Worm (Caenorhabditis elegans) whole organism, L1 larva: ENCODE results near the gene C08F1.10.

Source experiments
- C16A3.4 ChIP-seq: fragments of 150-350 bp; optimal IDR thresholded peaks from 2 replicates; lab custom pipeline; 2014; ENCODE audit warnings: missing biosample characterization, missing genetic modification characterization
- C34B4.2 ChIP-seq: sonication (generic microtip); optimal IDR thresholded peaks from 2 replicates; lab custom pipeline; 2017; ENCODE audit warnings: mild to moderate bottlenecking, missing genetic modification characterization, missing compliant biosample characterization
- Y116A8C.19 ChIP-seq: sonication (generic microtip); optimal IDR thresholded peaks from 2 replicates; lab custom pipeline; 2016; ENCODE audit warnings: missing compliant biosample characterization, missing genetic modification characterization, borderline replicate concordance
- alr-1 ChIP-seq: fragments of 200-800 bp; sonication (Bioruptor generic); optimal IDR thresholded peaks from 2 replicates; lab custom pipeline; 2018; ENCODE audit warnings: borderline replicate concordance, mild to moderate bottlenecking, missing genetic modification characterization, missing compliant biosample characterization
- blmp-1 ChIP-seq: fragments of 150-350 bp; optimal IDR thresholded peaks from 2 replicates; lab custom pipeline; 2014; ENCODE audit warnings: missing biosample characterization, missing genetic modification characterization
- ceh-63 ChIP-seq: fragments of 200-800 bp; sonication (Bioruptor generic); optimal IDR thresholded peaks from 2 replicates; lab custom pipeline; 2018; ENCODE audit warnings: mild to moderate bottlenecking, missing genetic modification characterization, missing compliant biosample characterization
- ceh-90 ChIP-seq: sonication (generic microtip); optimal IDR thresholded peaks from 2 replicates; lab custom pipeline; 2016; ENCODE audit warnings: missing genetic modification characterization, missing compliant biosample characterization
- ces-1 ChIP-seq: fragments of 150-350 bp; optimal IDR thresholded peaks from 2 replicates; lab custom pipeline; 2014; ENCODE audit warnings: missing biosample characterization, missing genetic modification reagents, missing genetic modification characterization
- efl-3 ChIP-seq: fragments of 200-800 bp; sonication (Bioruptor generic); optimal IDR thresholded peaks from 2 replicates; lab custom pipeline; 2018; ENCODE audit warnings: mild to moderate bottlenecking, missing genetic modification characterization, missing compliant biosample characterization
- egl-13 ChIP-seq: sonication (generic microtip); optimal IDR thresholded peaks from 2 replicates; lab custom pipeline; 2016; ENCODE audit warnings: missing genotype, missing genetic modification reagents, missing genetic modification characterization, missing compliant biosample characterization
- elt-3 ChIP-seq, 6 experiments: fragments of 150-350 bp in 1 of 6; sonication (generic microtip); optimal IDR thresholded peaks; 2 replicates each; lab custom pipeline; 2017 to 2018; ENCODE audit warnings: missing biosample characterization in 6 of 6, missing genetic modification characterization in 6 of 6, inconsistent platforms in 1 of 6
- fkh-4 ChIP-seq: sonication (generic microtip); optimal IDR thresholded peaks from 2 replicates; lab custom pipeline; 2016; ENCODE audit warnings: missing compliant biosample characterization, missing genetic modification characterization, borderline replicate concordance
- fkh-8 ChIP-seq: sonication (generic microtip); optimal IDR thresholded peaks from 2 replicates; lab custom pipeline; 2016; ENCODE audit warnings: mild to moderate bottlenecking, missing genetic modification characterization, missing compliant biosample characterization
- fos-1 ChIP-seq: fragments of 150-350 bp; optimal IDR thresholded peaks from 2 replicates; lab custom pipeline; 2014; ENCODE audit warnings: missing biosample characterization, missing genetic modification characterization
- hlh-17 ChIP-seq: fragments of 200-800 bp; sonication (Bioruptor generic); optimal IDR thresholded peaks from 2 replicates; lab custom pipeline; 2018; ENCODE audit warnings: missing genetic modification characterization, mild to moderate bottlenecking, missing compliant biosample characterization, moderate library complexity, borderline replicate concordance
- isw-1 ChIP-seq: fragments of 200-800 bp; sonication (Bioruptor generic); IDR thresholded peaks from 2 replicates; pipeline ENCODE4 v1.3.6; 2022; ENCODE audit warnings: missing genetic modification characterization, missing compliant biosample characterization
- jun-1 ChIP-seq: fragments of 150-350 bp; optimal IDR thresholded peaks from 2 replicates; lab custom pipeline; 2014; ENCODE audit warnings: missing biosample characterization, missing genetic modification reagents, missing genetic modification characterization
- lin-35 ChIP-seq, 2 experiments: fragments of 150-350 bp; optimal IDR thresholded peaks; 2 replicates each; lab custom pipeline; 2014; ENCODE audit warnings: missing biosample characterization in 2 of 2, missing genetic modification characterization in 2 of 2, missing genetic modification reagents in 2 of 2
- lin-39 ChIP-seq: fragments of 150-350 bp; optimal IDR thresholded peaks from 2 replicates; lab custom pipeline; 2014; ENCODE audit warnings: missing biosample characterization, missing genetic modification reagents, missing genetic modification characterization
- lir-3 ChIP-seq: sonication (generic microtip); optimal IDR thresholded peaks from 2 replicates; lab custom pipeline; 2016; ENCODE audit warnings: mild to moderate bottlenecking, missing genetic modification characterization, moderate library complexity, missing compliant biosample characterization; ENCODE audit not compliant: poor library complexity
- mab-9 ChIP-seq: fragments of 200-800 bp; sonication (Bioruptor generic); IDR thresholded peaks from 2 replicates; pipeline ENCODE4 v1.3.6; 2022; ENCODE audit warnings: missing genetic modification reagents, missing genetic modification characterization, missing compliant biosample characterization
- mdl-1 ChIP-seq, 2 experiments: fragments of 150-350 bp; optimal IDR thresholded peaks; 2 replicates each; lab custom pipeline; 2014 to 2017; ENCODE audit warnings: missing biosample characterization in 2 of 2, missing genetic modification characterization in 2 of 2, inconsistent platforms in 1 of 2
- mep-1 ChIP-seq: fragments of 150-350 bp; optimal IDR thresholded peaks from 2 replicates; lab custom pipeline; 2014; ENCODE audit warnings: missing biosample characterization, missing genetic modification characterization
- nhr-237 ChIP-seq: fragments of 150-350 bp; optimal IDR thresholded peaks from 2 replicates; lab custom pipeline; 2014; ENCODE audit warnings: missing biosample characterization, missing genetic modification characterization
- nhr-71 ChIP-seq: sonication (generic microtip); optimal IDR thresholded peaks from 2 replicates; lab custom pipeline; 2016; ENCODE audit warnings: mild to moderate bottlenecking, missing genetic modification characterization, moderate library complexity, missing compliant biosample characterization
- nhr-76 ChIP-seq: sonication (generic microtip); optimal IDR thresholded peaks from 2 replicates; lab custom pipeline; 2017; ENCODE audit warnings: missing biosample characterization, missing genetic modification characterization
- nhr-77 ChIP-seq: fragments of 150-350 bp; optimal IDR thresholded peaks from 2 replicates; lab custom pipeline; 2014; ENCODE audit warnings: missing biosample characterization, missing genetic modification characterization
- pag-3 ChIP-seq: sonication (generic microtip); optimal IDR thresholded peaks from 2 replicates; lab custom pipeline; 2017; ENCODE audit warnings: missing genetic modification characterization, mild to moderate bottlenecking, missing compliant biosample characterization, antibody characterized with exemption, borderline replicate concordance; ENCODE audit not compliant: insufficient read depth
- pqm-1 ChIP-seq: sonication (generic microtip); optimal IDR thresholded peaks from 3 replicates; lab custom pipeline; 2017; ENCODE audit warnings: missing biosample characterization, missing genetic modification characterization
- rnt-1 ChIP-seq: sonication (generic microtip); optimal IDR thresholded peaks from 2 replicates; lab custom pipeline; 2016; ENCODE audit warnings: mild to moderate bottlenecking, missing genetic modification characterization, moderate library complexity, missing compliant biosample characterization
- skn-1 ChIP-seq: fragments of 150-350 bp; optimal IDR thresholded peaks from 2 replicates; lab custom pipeline; 2014; ENCODE audit warnings: missing biosample characterization, missing genetic modification characterization
- snu-23 ChIP-seq: sonication (generic microtip); optimal IDR thresholded peaks from 2 replicates; lab custom pipeline; 2016; ENCODE audit warnings: missing genetic modification characterization, missing compliant biosample characterization
- swsn-7 ChIP-seq: sonication (generic microtip); optimal IDR thresholded peaks from 2 replicates; lab custom pipeline; 2016; ENCODE audit warnings: missing genetic modification characterization, missing compliant biosample characterization
- tbx-2 ChIP-seq: sonication (generic microtip); optimal IDR thresholded peaks from 2 replicates; lab custom pipeline; 2016; ENCODE audit warnings: missing genetic modification characterization, missing compliant biosample characterization
- unc-98 ChIP-seq: fragments of 200-800 bp; sonication (Bioruptor generic); IDR thresholded peaks from 2 replicates; pipeline ENCODE4 v1.3.6; 2022; ENCODE audit warnings: missing genetic modification characterization, missing compliant biosample characterization
- vab-15 ChIP-seq: sonication (generic microtip); optimal IDR thresholded peaks from 2 replicates; lab custom pipeline; 2017; ENCODE audit warnings: missing genotype, mild to moderate bottlenecking, missing genetic modification characterization, missing compliant biosample characterization
- zag-1 ChIP-seq: fragments of 150-350 bp; optimal IDR thresholded peaks from 2 replicates; lab custom pipeline; 2014; ENCODE audit warnings: missing biosample characterization, missing genetic modification characterization
- zip-4 ChIP-seq: fragments of 200-800 bp; sonication (Bioruptor generic); optimal IDR thresholded peaks from 2 replicates; lab custom pipeline; 2018; ENCODE audit warnings: mild to moderate bottlenecking, missing genetic modification characterization, moderate library complexity, missing compliant biosample characterization
- ztf-11 ChIP-seq, 2 experiments: sonication (generic microtip); optimal IDR thresholded peaks; 2 replicates each; lab custom pipeline; 2016 to 2017; ENCODE audit warnings: missing genetic modification characterization in 2 of 2, missing biosample characterization in 1 of 2, missing compliant biosample characterization in 1 of 2
- ztf-4 ChIP-seq: fragments of 150-350 bp; optimal IDR thresholded peaks from 2 replicates; lab custom pipeline; 2014; ENCODE audit warnings: missing biosample characterization, missing genetic modification characterization

The C08F1.10 gene

ce11 chrII:1750413-1750812 lies 35.7 kb downstream of the C08F1.10 start, which contains the start of the genes F36H5.13 and F36H5.8:
TSS of gene F36H5.13 (minus strand) at chrII:1750513.
TSS of gene F36H5.8 (minus strand) at chrII:1750686.
- TF ChIP-seq hlh-17 (GFP tag; lab: Kevin White, UChicago) (no peak), nhr-237 (tag; lab: Kevin White, UChicago) (no peak), C16A3.4 (tag; lab: Kevin White, UChicago) (no peak), nhr-77 (no peak), lin-39 (tag; lab: Kevin White, UChicago) (no peak), pqm-1 (tag; lab: Kevin White, UChicago) (no peak), mab-9 (GFP tag; lab: Robert Waterston, UW) (no peak), alr-1 (tag; lab: Kevin White, UChicago) (no peak), zag-1 (tag; lab: Kevin White, UChicago) (no peak), ceh-90 (tag; lab: Kevin White, UChicago) (no peak), fos-1 (tag; lab: Kevin White, UChicago) (no peak), lir-3 (no peak)

DNA sequence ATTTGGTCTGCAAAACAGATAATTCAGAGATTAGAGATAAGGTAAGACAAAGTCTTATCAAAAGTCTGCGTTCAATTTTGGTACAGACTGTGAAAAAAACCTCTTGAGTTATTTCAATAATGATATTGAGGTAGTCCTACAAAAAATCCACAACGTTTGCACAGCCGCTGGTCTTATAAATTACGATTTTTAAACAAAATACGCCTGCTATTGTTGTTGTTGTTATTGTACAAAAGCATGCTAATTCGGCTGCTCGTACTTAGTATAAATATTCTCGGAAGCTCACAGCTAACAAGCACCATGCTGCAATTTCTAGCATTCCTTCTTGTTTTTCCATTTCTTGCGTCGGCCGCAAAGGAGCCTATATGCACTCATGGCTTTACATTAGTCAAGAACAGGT lies 41.9 kb downstream of the C08F1.10 start, which contains the start of gene clec-19:
clec-19 (plus strand) TSS at position 301 of the 400 bp plus-strand sequence.
- TF ChIP-seq rnt-1 (tag; lab: Kevin White, UChicago) (no peak), nhr-76 (tag; lab: Kevin White, UChicago) (no peak), Y116A8C.19 (tag; lab: Kevin White, UChicago) (no peak), nhr-71 (tag; lab: Kevin White, UChicago) (no peak), swsn-7 (tag; lab: Kevin White, UChicago) (no peak), jun-1 (tag; lab: Kevin White, UChicago) (no peak), unc-98 (GFP tag; lab: Robert Waterston, UW) (no peak), isw-1 (no peak), nhr-237 (tag; lab: Kevin White, UChicago) (no peak), mdl-1 (tag; optimal IDR thresholded peaks at IDR 0.05; lab: Kevin White, UChicago) (no peak), mep-1 (no peak), C34B4.2 (no peak), lin-35 (GFP tag; optimal IDR thresholded peaks at IDR 0.05; lab: Kevin White, UChicago) (no peak), ces-1 (GFP tag; lab: Kevin White, UChicago) (no peak), pag-3 (tag; lab: Kevin White, UChicago) (no peak), skn-1 (no peak)

DNA sequence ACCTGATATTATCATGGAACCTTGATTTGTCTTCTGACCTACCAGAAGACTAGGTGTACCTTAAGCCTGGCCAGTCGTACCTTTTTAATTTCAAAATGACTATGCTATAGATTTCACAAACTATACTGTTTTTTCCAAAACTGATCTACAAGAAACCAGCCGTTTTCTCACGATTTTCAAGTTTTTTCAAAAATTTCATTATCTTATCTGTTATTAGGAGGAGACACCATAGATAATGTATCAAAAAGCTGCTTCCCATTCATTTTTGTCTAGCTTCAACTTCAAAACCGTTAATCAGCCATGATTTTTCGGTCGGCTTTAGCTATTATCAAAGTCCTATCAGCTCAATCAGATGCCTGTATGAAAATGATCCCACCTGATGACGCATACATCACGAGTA lies 43.6 kb downstream of the C08F1.10 start, which contains the start of gene F36H5.12:
F36H5.12 (plus strand) TSS at position 301 of the 400 bp plus-strand sequence.
- TF ChIP-seq elt-3 (tag; optimal IDR thresholded peaks at IDR 0.05; lab: Kevin White, UChicago): no peak
- TF ChIP-seq vab-15: no peak
- TF ChIP-seq fkh-4 (tag; lab: Kevin White, UChicago): no peak
- no peak for TF ChIP-seq hlh-17 (GFP tag; lab: Kevin White, UChicago)
- no peak for TF ChIP-seq efl-3 (GFP tag; lab: Kevin White, UChicago)
- no peak for TF ChIP-seq ces-1 (GFP tag; lab: Kevin White, UChicago)
- TF ChIP-seq ceh-63 (GFP tag; lab: Kevin White, UChicago): no peak
- TF ChIP-seq snu-23 (GFP tag; lab: Kevin White, UChicago): no peak
- TF ChIP-seq ztf-4 (tag; lab: Kevin White, UChicago): no peak
- TF ChIP-seq fkh-8: no peak
- no peak for TF ChIP-seq jun-1 (tag; lab: Kevin White, UChicago)
- no peak for TF ChIP-seq ztf-11 (tag; optimal IDR thresholded peaks at IDR 0.05; lab: Kevin White, UChicago)
- TF ChIP-seq egl-13: no peak
- no peak for TF ChIP-seq zip-4
- TF ChIP-seq nhr-71 (tag; lab: Kevin White, UChicago): no peak
- no peak for TF ChIP-seq tbx-2 (tag; lab: Kevin White, UChicago)
- TF ChIP-seq blmp-1: no peak
- TF ChIP-seq C34B4.2: no peak
- TF ChIP-seq mab-9 (GFP tag; lab: Robert Waterston, UW): no peak
- no peak for TF ChIP-seq mep-1
